Worm (Caenorhabditis elegans) whole organism, L1 larva: ENCODE results near the gene ets-6.

Experiments used
- C16A3.4 ChIP-seq: fragments of 150-350 bp; optimal IDR thresholded peaks from 2 replicates; lab custom pipeline; 2014; ENCODE audit warnings: missing biosample characterization, missing genetic modification characterization
- F16B12.6 ChIP-seq: fragments of 150-350 bp; optimal IDR thresholded peaks from 2 replicates; lab custom pipeline; 2014; ENCODE audit warnings: missing biosample characterization, missing genetic modification characterization
- Y116A8C.19 ChIP-seq: sonication (generic microtip); optimal IDR thresholded peaks from 2 replicates; lab custom pipeline; 2016; ENCODE audit warnings: missing compliant biosample characterization, missing genetic modification characterization, borderline replicate concordance
- aha-1 ChIP-seq: fragments of 150-350 bp; optimal IDR thresholded peaks from 2 replicates; lab custom pipeline; 2014; ENCODE audit warnings: missing biosample characterization, missing genetic modification characterization
- alr-1 ChIP-seq: fragments of 200-800 bp; sonication (Bioruptor generic); optimal IDR thresholded peaks from 2 replicates; lab custom pipeline; 2018; ENCODE audit warnings: borderline replicate concordance, mild to moderate bottlenecking, missing genetic modification characterization, missing compliant biosample characterization
- ama-1 ChIP-seq: fragments of 150-350 bp; optimal IDR thresholded peaks from 2 replicates; lab custom pipeline; 2014
- blmp-1 ChIP-seq: fragments of 150-350 bp; optimal IDR thresholded peaks from 2 replicates; lab custom pipeline; 2014; ENCODE audit warnings: missing biosample characterization, missing genetic modification characterization
- ceh-63 ChIP-seq: fragments of 200-800 bp; sonication (Bioruptor generic); optimal IDR thresholded peaks from 2 replicates; lab custom pipeline; 2018; ENCODE audit warnings: mild to moderate bottlenecking, missing genetic modification characterization, missing compliant biosample characterization
- ceh-82 ChIP-seq, 3 experiments: fragments of 150-350 bp in 1 of 3; sonication (generic microtip) in 2 of 3; optimal IDR thresholded peaks; 2 replicates each; lab custom pipeline; 2014 to 2017; ENCODE audit warnings: missing biosample characterization in 3 of 3, missing genetic modification characterization in 3 of 3
- dpl-1 ChIP-seq, 3 experiments: fragments of 150-350 bp in 2 of 3; sonication (generic microtip) in 1 of 3; optimal IDR thresholded peaks; 2 replicates each; lab custom pipeline; 2014 to 2017; ENCODE audit warnings: missing biosample characterization in 3 of 3, missing genetic modification characterization in 3 of 3, missing genetic modification reagents in 3 of 3
- dsc-1 ChIP-seq: sonication (generic microtip); optimal IDR thresholded peaks from 2 replicates; lab custom pipeline; 2016; ENCODE audit warnings: mild to moderate bottlenecking, missing genetic modification characterization, missing compliant biosample characterization
- efl-1 ChIP-seq, 4 experiments: fragments of 150-350 bp; optimal IDR thresholded peaks in 3 of 4; peaks in 1 of 4; 1 replicate in 1 of 4; 2 replicates in 3 of 4; lab custom pipeline; 2014; ENCODE audit warnings: missing biosample characterization in 2 of 4, missing genetic modification characterization in 2 of 4, missing genetic modification reagents in 2 of 4
- egl-13 ChIP-seq: sonication (generic microtip); optimal IDR thresholded peaks from 2 replicates; lab custom pipeline; 2016; ENCODE audit warnings: missing genotype, missing genetic modification reagents, missing genetic modification characterization, missing compliant biosample characterization
- egl-27 ChIP-seq, 2 experiments: fragments of 150-350 bp in 1 of 2; sonication (generic microtip); optimal IDR thresholded peaks; 3 replicates each; lab custom pipeline; 2017 to 2018; ENCODE audit warnings: missing biosample characterization in 2 of 2, missing genetic modification characterization in 2 of 2, missing genetic modification reagents in 2 of 2
- elt-2 ChIP-seq: sonication (generic microtip); optimal IDR thresholded peaks from 2 replicates; lab custom pipeline; 2016; ENCODE audit warnings: missing genetic modification characterization, mild to moderate bottlenecking, inconsistent platforms, missing compliant biosample characterization, missing genetic modification reagents
- elt-3 ChIP-seq, 6 experiments: fragments of 150-350 bp in 1 of 6; sonication (generic microtip); optimal IDR thresholded peaks; 2 replicates each; lab custom pipeline; 2017 to 2018; ENCODE audit warnings: missing biosample characterization in 6 of 6, missing genetic modification characterization in 6 of 6, inconsistent platforms in 1 of 6
- ets-5 ChIP-seq: fragments of 200-800 bp; sonication (Bioruptor generic); IDR thresholded peaks from 2 replicates; pipeline ENCODE4 v1.3.6; 2022; ENCODE audit warnings: missing genetic modification characterization, missing compliant biosample characterization
- fkh-8 ChIP-seq: sonication (generic microtip); optimal IDR thresholded peaks from 2 replicates; lab custom pipeline; 2016; ENCODE audit warnings: mild to moderate bottlenecking, missing genetic modification characterization, missing compliant biosample characterization
- fos-1 ChIP-seq: fragments of 150-350 bp; optimal IDR thresholded peaks from 2 replicates; lab custom pipeline; 2014; ENCODE audit warnings: missing biosample characterization, missing genetic modification characterization
- grh-1 ChIP-seq: fragments of 200-800 bp; sonication (Bioruptor generic); IDR thresholded peaks from 2 replicates; pipeline ENCODE4 v1.3.6; 2022; ENCODE audit warnings: missing genetic modification reagents, missing genetic modification characterization, missing compliant biosample characterization
- hpl-2 ChIP-seq: fragments of 150-350 bp; optimal IDR thresholded peaks from 2 replicates; lab custom pipeline; 2014; ENCODE audit warnings: missing biosample characterization, missing genetic modification reagents, missing genetic modification characterization
- irx-1 ChIP-seq: sonication (generic microtip); optimal IDR thresholded peaks from 2 replicates; lab custom pipeline; 2016; ENCODE audit warnings: missing genetic modification characterization, missing compliant biosample characterization
- isw-1 ChIP-seq: fragments of 200-800 bp; sonication (Bioruptor generic); IDR thresholded peaks from 2 replicates; pipeline ENCODE4 v1.3.6; 2022; ENCODE audit warnings: missing genetic modification characterization, missing compliant biosample characterization
- jun-1 ChIP-seq: fragments of 150-350 bp; optimal IDR thresholded peaks from 2 replicates; lab custom pipeline; 2014; ENCODE audit warnings: missing biosample characterization, missing genetic modification reagents, missing genetic modification characterization
- lin-13 ChIP-seq: fragments of 150-350 bp; optimal IDR thresholded peaks from 2 replicates; lab custom pipeline; 2014; ENCODE audit warnings: missing biosample characterization, missing genetic modification reagents, missing genetic modification characterization
- lin-14 ChIP-seq: fragments of 200-800 bp; sonication (Bioruptor generic); optimal IDR thresholded peaks from 2 replicates; lab custom pipeline; 2018; ENCODE audit warnings: mild to moderate bottlenecking, missing genetic modification characterization, moderate library complexity, missing compliant biosample characterization
- lin-15B ChIP-seq: fragments of 150-350 bp; sonication (generic microtip); optimal IDR thresholded peaks from 3 replicates; lab custom pipeline; 2014; ENCODE audit warnings: missing biosample characterization, missing genetic modification characterization
- lin-35 ChIP-seq, 2 experiments: fragments of 150-350 bp; optimal IDR thresholded peaks; 2 replicates each; lab custom pipeline; 2014; ENCODE audit warnings: missing biosample characterization in 2 of 2, missing genetic modification characterization in 2 of 2, missing genetic modification reagents in 2 of 2
- lin-39 ChIP-seq: fragments of 150-350 bp; optimal IDR thresholded peaks from 2 replicates; lab custom pipeline; 2014; ENCODE audit warnings: missing biosample characterization, missing genetic modification reagents, missing genetic modification characterization
- lsy-2 ChIP-seq, 2 experiments: fragments of 150-350 bp; optimal IDR thresholded peaks; 2 replicates each; lab custom pipeline; 2014; ENCODE audit warnings: missing biosample characterization in 2 of 2, missing genetic modification characterization in 2 of 2
- mdl-1 ChIP-seq, 2 experiments: fragments of 150-350 bp; optimal IDR thresholded peaks; 2 replicates each; lab custom pipeline; 2014 to 2017; ENCODE audit warnings: missing biosample characterization in 2 of 2, missing genetic modification characterization in 2 of 2, inconsistent platforms in 1 of 2
- mep-1 ChIP-seq: fragments of 150-350 bp; optimal IDR thresholded peaks from 2 replicates; lab custom pipeline; 2014; ENCODE audit warnings: missing biosample characterization, missing genetic modification characterization
- nhr-11 ChIP-seq: fragments of 150-350 bp; optimal IDR thresholded peaks from 2 replicates; lab custom pipeline; 2014; ENCODE audit warnings: missing biosample characterization, missing genetic modification characterization
- nhr-20 ChIP-seq: sonication (generic microtip); optimal IDR thresholded peaks from 2 replicates; lab custom pipeline; 2016; ENCODE audit warnings: mild to moderate bottlenecking, missing genetic modification characterization, missing compliant biosample characterization
- nhr-237 ChIP-seq: fragments of 150-350 bp; optimal IDR thresholded peaks from 2 replicates; lab custom pipeline; 2014; ENCODE audit warnings: missing biosample characterization, missing genetic modification characterization
- nhr-47 ChIP-seq: sonication (generic microtip); optimal IDR thresholded peaks from 2 replicates; lab custom pipeline; 2016; ENCODE audit warnings: mild to moderate bottlenecking, missing genetic modification characterization, moderate library complexity, missing compliant biosample characterization
- nhr-71 ChIP-seq: sonication (generic microtip); optimal IDR thresholded peaks from 2 replicates; lab custom pipeline; 2016; ENCODE audit warnings: mild to moderate bottlenecking, missing genetic modification characterization, moderate library complexity, missing compliant biosample characterization
- nhr-85 ChIP-seq: sonication (generic microtip); peaks from one replicate; lab custom pipeline; 2016; ENCODE audit warnings: missing genetic modification characterization, inconsistent platforms, missing compliant biosample characterization
- pqm-1 ChIP-seq: sonication (generic microtip); optimal IDR thresholded peaks from 3 replicates; lab custom pipeline; 2017; ENCODE audit warnings: missing biosample characterization, missing genetic modification characterization
- rnt-1 ChIP-seq: sonication (generic microtip); optimal IDR thresholded peaks from 2 replicates; lab custom pipeline; 2016; ENCODE audit warnings: mild to moderate bottlenecking, missing genetic modification characterization, moderate library complexity, missing compliant biosample characterization
- skn-1 ChIP-seq: fragments of 150-350 bp; optimal IDR thresholded peaks from 2 replicates; lab custom pipeline; 2014; ENCODE audit warnings: missing biosample characterization, missing genetic modification characterization
- snpc-4 ChIP-seq: fragments of 150-350 bp; optimal IDR thresholded peaks from 2 replicates; lab custom pipeline; 2014; ENCODE audit warnings: missing biosample characterization, missing genetic modification characterization
- snu-23 ChIP-seq: sonication (generic microtip); optimal IDR thresholded peaks from 2 replicates; lab custom pipeline; 2016; ENCODE audit warnings: missing genetic modification characterization, missing compliant biosample characterization
- swsn-7 ChIP-seq: sonication (generic microtip); optimal IDR thresholded peaks from 2 replicates; lab custom pipeline; 2016; ENCODE audit warnings: missing genetic modification characterization, missing compliant biosample characterization
- tbx-2 ChIP-seq: sonication (generic microtip); optimal IDR thresholded peaks from 2 replicates; lab custom pipeline; 2016; ENCODE audit warnings: missing genetic modification characterization, missing compliant biosample characterization
- unc-130 ChIP-seq: fragments of 150-350 bp; optimal IDR thresholded peaks from 2 replicates; lab custom pipeline; 2017; ENCODE audit warnings: missing biosample characterization, missing genetic modification characterization, inconsistent platforms
- unc-86 ChIP-seq: sonication (generic microtip); optimal IDR thresholded peaks from 2 replicates; lab custom pipeline; 2016; ENCODE audit warnings: missing genetic modification characterization, missing compliant biosample characterization
- xbp-1 ChIP-seq: sonication (generic microtip); optimal IDR thresholded peaks from 2 replicates; lab custom pipeline; 2016; ENCODE audit warnings: missing genetic modification characterization, missing compliant biosample characterization
- ztf-11 ChIP-seq, 2 experiments: sonication (generic microtip); optimal IDR thresholded peaks; 2 replicates each; lab custom pipeline; 2016 to 2017; ENCODE audit warnings: missing genetic modification characterization in 2 of 2, missing biosample characterization in 1 of 2, missing compliant biosample characterization in 1 of 2
- ztf-4 ChIP-seq: fragments of 150-350 bp; optimal IDR thresholded peaks from 2 replicates; lab custom pipeline; 2014; ENCODE audit warnings: missing biosample characterization, missing genetic modification characterization

The ets-6 gene

DNA sequence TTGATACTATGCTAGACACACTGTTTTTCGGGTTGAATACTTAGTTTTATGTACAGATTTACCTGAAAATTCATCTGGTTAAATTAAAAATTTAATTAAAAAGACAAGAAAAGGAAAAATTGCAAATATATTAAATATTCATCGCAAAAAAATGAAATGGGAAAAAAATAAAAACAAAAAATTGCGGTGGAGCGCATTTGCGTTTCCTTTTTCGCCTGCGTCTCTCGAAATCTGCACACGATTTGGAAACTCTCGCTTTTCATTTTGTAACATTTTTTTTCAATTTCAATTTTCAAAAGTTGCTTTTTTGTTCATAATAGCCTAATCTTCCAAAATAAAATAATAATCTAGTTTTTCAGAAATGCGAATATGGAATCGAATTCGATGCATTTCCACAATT is 7.3 kb upstream of the ets-6 start, which contains the start of the genes F19F10.11 and C50E3.5 (continued):
- TF ChIP-seq hpl-2 (GFP tag; lab: Kevin White, UChicago) (no peak), blmp-1 (tag; lab: Kevin White, UChicago) (peak; percentile 56), grh-1 (GFP tag; lab: Robert Waterston, UW) (peak; percentile 18; the same call in 1 of the 2 replicates), ceh-63 (no peak), pqm-1 (no peak), nhr-237 (tag; lab: Kevin White, UChicago) (no peak)

DNA sequence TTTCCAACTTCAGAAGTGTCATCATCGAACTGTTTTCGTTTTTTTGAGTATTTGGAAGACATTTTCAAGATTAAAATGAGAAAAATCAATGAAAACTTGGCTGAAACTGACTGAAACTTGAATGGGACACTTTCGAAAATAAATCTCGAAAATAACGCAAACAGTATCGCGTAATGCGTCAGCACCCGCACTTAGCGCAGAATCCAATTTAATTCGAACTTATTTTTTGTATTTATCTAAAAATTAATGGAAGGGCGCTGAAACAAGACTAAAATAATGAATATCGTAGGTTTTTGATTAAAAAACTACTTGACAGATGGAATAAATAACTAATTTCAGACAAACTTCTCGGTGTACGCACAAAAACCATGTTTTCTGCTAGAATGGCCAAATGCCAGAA is 4.8 kb downstream of the ets-6 start, which contains the start of the genes snu-66 and ints-9:
snu-66 (minus strand) TSS at position 108 of the 400 bp plus-strand sequence.
ints-9 (plus strand) TSS at position 240 of the 400 bp plus-strand sequence.
- TF ChIP-seq F16B12.6 (tag; lab: Kevin White, UChicago) (peak; percentile 36), dsc-1 (peak; percentile 68), fkh-8 (peak; percentile 33), ztf-4 (tag; lab: Kevin White, UChicago) (no peak), dpl-1 (GFP tag; optimal IDR thresholded peaks at IDR 0.05; lab: Kevin White, UChicago) (peak; percentile 68 to 79 (median 79)), ztf-11 (tag; optimal IDR thresholded peaks at IDR 0.05; lab: Kevin White, UChicago) (peak in 1 of 2 experiments; percentile 33), mdl-1 (tag; optimal IDR thresholded peaks at IDR 0.05; lab: Kevin White, UChicago) (peak in 1 of 2 experiments; percentile 41), ceh-63 (no peak), ets-5 (GFP tag; lab: Robert Waterston, UW) (no peak), nhr-20 (tag; lab: Kevin White, UChicago) (peak; percentile 77), C16A3.4 (tag; lab: Kevin White, UChicago) (peak; percentile 74), aha-1 (no peak), lin-39 (tag; lab: Kevin White, UChicago) (peak; percentile 48), blmp-1 (tag; lab: Kevin White, UChicago) (peak; percentile 66), rnt-1 (tag; lab: Kevin White, UChicago) (peak; percentile 79), elt-2 (tag; lab: Kevin White, UChicago) (no peak), ceh-82 (tag; optimal IDR thresholded peaks at IDR 0.05; lab: Kevin White, UChicago) (peak; percentile 66 to 81 (median 67)), elt-3 (tag; optimal IDR thresholded peaks at IDR 0.05; lab: Kevin White, UChicago) (peak in 2 of 6 experiments; percentile 23 to 35), mep-1 (tag; lab: Kevin White, UChicago) (peak; percentile 87), lin-35 (GFP tag; optimal IDR thresholded peaks at IDR 0.05; lab: Kevin White, UChicago) (peak; percentile 75 to 85), isw-1 (GFP tag; lab: Robert Waterston, UW) (peak; percentile 53), nhr-47 (peak; percentile 81), fos-1 (peak; percentile 34), snpc-4 (tag; lab: Kevin White, UChicago) (peak; percentile 41), irx-1 (tag; lab: Kevin White, UChicago) (peak; percentile 46), unc-130 (tag; lab: Kevin White, UChicago) (peak; percentile 71), snu-23 (GFP tag; lab: Kevin White, UChicago) (peak; percentile 84), alr-1 (no peak), lsy-2 (tag; optimal IDR thresholded peaks at IDR 0.05; lab: Kevin White, UChicago) (peak; percentile 79 to 80), swsn-7 (tag; lab: Kevin White, UChicago) (peak; percentile 80), nhr-85 (peak; percentile 81), nhr-11 (no peak), lin-14 (GFP tag; lab: Kevin White, UChicago) (peak; percentile 66), unc-86 (tag; lab: Kevin White, UChicago) (peak; percentile 53), ama-1 (peak; percentile 29), egl-13 (tag; lab: Kevin White, UChicago) (no peak), egl-27 (tag; optimal IDR thresholded peaks at IDR 0.05; lab: Kevin White, UChicago) (no peak), nhr-71 (tag; lab: Kevin White, UChicago) (peak; percentile 84), lin-15B (tag; lab: Kevin White, UChicago) (peak; percentile 63), hpl-2 (GFP tag; lab: Kevin White, UChicago) (no peak), grh-1 (GFP tag; lab: Robert Waterston, UW) (peak; percentile 64), tbx-2 (peak; percentile 72), efl-1 (optimal IDR thresholded peaks at IDR 0.05; lab: Kevin White, UChicago) (peak; percentile 67 to 80), efl-1 (GFP tag; optimal IDR thresholded peaks at IDR 0.05 in 1 of 2; lab: Kevin White, UChicago) (peak; percentile 78 to 96), Y116A8C.19 (tag; lab: Kevin White, UChicago) (no peak), lin-13 (peak; percentile 57), xbp-1 (peak; percentile 72), skn-1 (tag; lab: Kevin White, UChicago) (peak; percentile 54), jun-1 (tag; lab: Kevin White, UChicago) (peak; percentile 30)
